Worm (Caenorhabditis elegans): ENCODE results near the gene kcmf-1.

Gene kcmf-1

ce11 chrIII:7873481-7873880 lies 44.3 kb downstream of the kcmf-1 start, which contains the start of gene tyr-1:
tyr-1 (plus strand) TSS chrIII:7873781.
- TF ChIP-seq ztf-23 (GFP tag; IDR thresholded peaks at IDR 0.05) (no peak), med-1 (GFP tag; optimal IDR thresholded peaks at IDR 0.05; ENCODE audit: insufficient read depth) (no peak), klf-2 (GFP tag; conservative IDR thresholded peaks at IDR 0.05) (no peak), flt-1 (GFP tag; IDR thresholded peaks at IDR 0.05) (no peak), ztf-29 (GFP tag; IDR thresholded peaks at IDR 0.05) (no peak), tab-1 (GFP tag; IDR thresholded peaks at IDR 0.05) (no peak), cog-1 (tag; optimal IDR thresholded peaks at IDR 0.05) (no peak), ref-1 (GFP tag; conservative IDR thresholded peaks at IDR 0.05) (no peak), T22C8.4 (GFP tag; IDR thresholded peaks at IDR 0.05) (no peak)

ce11 chrIII:7877090-7877489 lies 47.9 kb downstream of the kcmf-1 start:
- no peak for TF ChIP-seq cog-1 (tag; optimal IDR thresholded peaks at IDR 0.05)
- no peak for TF ChIP-seq med-1 (GFP tag; optimal IDR thresholded peaks at IDR 0.05; ENCODE audit: insufficient read depth)
- no peak for TF ChIP-seq ztf-29 (GFP tag; IDR thresholded peaks at IDR 0.05)
- no peak for TF ChIP-seq klf-2 (GFP tag; conservative IDR thresholded peaks at IDR 0.05)

DNA sequence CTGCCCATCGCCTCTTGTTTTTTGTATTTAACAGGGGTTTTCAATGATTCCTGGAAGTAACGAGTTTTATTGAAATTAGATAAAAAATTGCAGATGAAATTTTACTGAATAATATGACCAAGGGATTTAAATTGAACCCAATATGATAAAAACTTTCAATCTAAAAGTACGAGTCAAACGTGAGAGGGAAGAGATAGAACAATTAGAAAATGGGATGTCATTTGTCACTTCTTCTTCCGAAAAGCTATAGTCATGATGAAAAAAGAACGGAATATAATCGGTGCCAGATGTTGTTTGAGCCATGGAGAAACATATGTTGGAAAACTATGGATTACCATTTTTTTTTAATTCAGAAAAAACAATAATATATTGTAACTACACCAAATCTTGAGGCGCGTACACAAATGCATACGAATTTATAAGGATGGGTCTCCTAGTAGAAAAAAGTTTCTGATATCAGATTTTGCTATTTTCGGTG lies 49.7 kb downstream of the kcmf-1 start, which contains the start of gene sup-18:
Gene sup-18 (minus strand): TSS at position 51 of the 478 bp plus-strand sequence.
- TF ChIP-seq klf-2 (GFP tag; conservative IDR thresholded peaks at IDR 0.05) = no peak
- no peak for TF ChIP-seq ztf-29 (GFP tag; IDR thresholded peaks at IDR 0.05)
- no peak for TF ChIP-seq ztf-23 (GFP tag; IDR thresholded peaks at IDR 0.05)
- TF ChIP-seq med-1 (GFP tag; optimal IDR thresholded peaks at IDR 0.05; ENCODE audit: insufficient read depth) = no peak
- no peak for TF ChIP-seq ref-1 (GFP tag; conservative IDR thresholded peaks at IDR 0.05)
- TF ChIP-seq tab-1 (GFP tag; IDR thresholded peaks at IDR 0.05) = no peak
- TF ChIP-seq cog-1 (tag; optimal IDR thresholded peaks at IDR 0.05) = no peak
- no peak for TF ChIP-seq T22C8.4 (GFP tag; IDR thresholded peaks at IDR 0.05)
- TF ChIP-seq flt-1 (GFP tag; IDR thresholded peaks at IDR 0.05) = no peak

DNA sequence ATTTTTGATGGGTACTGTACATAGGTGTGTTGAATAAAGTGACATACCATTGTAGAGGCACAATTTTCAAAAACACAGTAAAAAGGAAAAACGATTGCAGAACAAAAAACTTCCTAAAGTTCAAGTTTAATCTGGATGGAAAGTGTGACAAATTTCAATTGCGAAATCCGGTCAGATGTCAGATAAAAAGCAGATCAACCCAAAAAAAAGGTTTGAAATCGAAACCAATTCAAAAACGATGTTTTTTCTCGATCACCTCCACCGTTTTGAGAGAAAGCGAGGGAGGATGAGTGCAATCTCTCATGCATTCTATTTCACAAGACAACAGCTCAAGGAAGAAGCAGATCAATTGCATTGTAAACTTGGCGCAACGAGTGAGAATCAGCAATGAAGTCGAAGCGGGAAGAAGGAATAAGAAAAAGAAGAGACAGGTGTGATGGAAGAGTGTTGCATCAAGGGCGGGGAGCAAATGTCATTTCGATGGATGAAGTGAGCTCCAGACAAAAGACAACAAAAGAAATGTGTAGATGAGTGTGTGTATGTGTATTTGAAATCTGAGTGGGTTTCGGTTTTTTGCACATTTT lies 51.0 kb downstream of the kcmf-1 start:
- no peak for TF ChIP-seq flt-1 (GFP tag; IDR thresholded peaks at IDR 0.05)
- TF ChIP-seq T22C8.4 (GFP tag; IDR thresholded peaks at IDR 0.05) = no peak
- TF ChIP-seq tab-1 (GFP tag; IDR thresholded peaks at IDR 0.05) = no peak
- TF ChIP-seq klf-2 (GFP tag; conservative IDR thresholded peaks at IDR 0.05) = no peak
- TF ChIP-seq ztf-29 (GFP tag; IDR thresholded peaks at IDR 0.05) = no peak
- no peak for TF ChIP-seq ref-1 (GFP tag; conservative IDR thresholded peaks at IDR 0.05)
- TF ChIP-seq ztf-23 (GFP tag; IDR thresholded peaks at IDR 0.05) = no peak
- no peak for TF ChIP-seq cog-1 (tag; optimal IDR thresholded peaks at IDR 0.05)
- no peak for TF ChIP-seq med-1 (GFP tag; optimal IDR thresholded peaks at IDR 0.05; ENCODE audit: insufficient read depth)
